Fruit fly (Drosophila melanogaster) whole organism, embryonic: Measurements from ENCODE around the gene CG3630.

ENCODE experiments used
- Aef1 ChIP-seq: fragments of 200-800 bp; sonication (Bioruptor generic); IDR thresholded peaks from 3 replicates; pipeline ENCODE4 v1.3.6; 2022; ENCODE audit warnings: missing biosample characterization, missing genetic modification characterization
- B-H2 ChIP-seq: fragments of 200-800 bp; sonication (Bioruptor generic); optimal IDR thresholded peaks from 2 replicates; lab custom pipeline; 2018; ENCODE audit warnings: missing biosample characterization, mild to moderate bottlenecking, missing genetic modification characterization
- BtbVII ChIP-seq: fragments of 200-800 bp; sonication (Bioruptor generic); optimal IDR thresholded peaks from 3 replicates; lab custom pipeline; 2017; ENCODE audit warnings: missing biosample characterization, mild to moderate bottlenecking, missing genetic modification characterization
- CG10267 ChIP-seq: fragments of 200-800 bp; sonication (Bioruptor generic); optimal IDR thresholded peaks from 2 replicates; lab custom pipeline; 2018; ENCODE audit warnings: missing biosample characterization, mild to moderate bottlenecking, missing genetic modification characterization, moderate library complexity
- CG11723 ChIP-seq: fragments of 200-800 bp; sonication (Bioruptor generic); optimal IDR thresholded peaks from 2 replicates; lab custom pipeline; 2017; ENCODE audit warnings: missing biosample characterization, mild to moderate bottlenecking, missing genetic modification characterization
- CG12071 ChIP-seq: fragments of 200-800 bp; sonication (Bioruptor generic); optimal IDR thresholded peaks from 3 replicates; lab custom pipeline; 2018; ENCODE audit warnings: missing biosample characterization, mild to moderate bottlenecking, missing genetic modification characterization
- CG12236 ChIP-seq: fragments of 200-800 bp; sonication (Bioruptor generic); optimal IDR thresholded peaks from 2 replicates; lab custom pipeline; 2016; ENCODE audit warnings: missing biosample characterization, missing genetic modification characterization
- CG13287 ChIP-seq: fragments of 200-800 bp; sonication (Bioruptor generic); IDR thresholded peaks from 2 replicates; pipeline ENCODE4 v1.3.6; 2022; ENCODE audit warnings: missing biosample characterization, missing genetic modification characterization; ENCODE audit not compliant: partially characterized antibody
- CG14710 ChIP-seq: fragments of 200-800 bp; sonication (Bioruptor generic); optimal IDR thresholded peaks from 3 replicates; lab custom pipeline; 2019; ENCODE audit warnings: missing biosample characterization, mild to moderate bottlenecking, missing genetic modification characterization, moderate library complexity
- CG15696 ChIP-seq: fragments of 200-800 bp; sonication (Bioruptor generic); optimal IDR thresholded peaks from 2 replicates; lab custom pipeline; 2019; ENCODE audit warnings: missing biosample characterization, mild to moderate bottlenecking, missing genetic modification characterization, moderate library complexity
- CG1602 ChIP-seq: fragments of 200-800 bp; sonication (Bioruptor generic); optimal IDR thresholded peaks from 3 replicates; lab custom pipeline; 2016; ENCODE audit warnings: missing biosample characterization, missing genetic modification characterization
- CG16815 ChIP-seq: fragments of 200-800 bp; sonication (Bioruptor generic); optimal IDR thresholded peaks from 3 replicates; lab custom pipeline; 2017; ENCODE audit warnings: missing biosample characterization, mild to moderate bottlenecking, missing genetic modification characterization
- CG17186 ChIP-seq: fragments of 200-800 bp; sonication (Bioruptor generic); optimal IDR thresholded peaks from 3 replicates; lab custom pipeline; 2017; ENCODE audit warnings: missing biosample characterization, missing genetic modification reagents, missing genetic modification characterization
- CG17361 ChIP-seq: fragments of 200-800 bp; sonication (Bioruptor generic); IDR thresholded peaks from 3 replicates; pipeline ENCODE4 v1.3.6; 2022; ENCODE audit warnings: missing biosample characterization, missing genetic modification characterization
- CG17802 ChIP-seq: fragments of 200-800 bp; sonication (Bioruptor generic); optimal IDR thresholded peaks from 2 replicates; lab custom pipeline; 2018; ENCODE audit warnings: missing biosample characterization, mild to moderate bottlenecking, missing genetic modification characterization, moderate library complexity
- CG18599 ChIP-seq: fragments of 200-800 bp; sonication (Bioruptor generic); optimal IDR thresholded peaks from 3 replicates; lab custom pipeline; 2017; ENCODE audit warnings: missing biosample characterization, missing genetic modification characterization, mild to moderate bottlenecking, moderate library complexity, missing genetic modification reagents
- CG31224 ChIP-seq: fragments of 200-800 bp; sonication (Bioruptor generic); IDR thresholded peaks from 2 replicates; pipeline ENCODE4 v1.3.6; 2022; ENCODE audit warnings: missing biosample characterization, missing genetic modification characterization
- CG31441 ChIP-seq: fragments of 200-800 bp; sonication (Bioruptor generic); IDR thresholded peaks from 2 replicates; pipeline ENCODE4 v1.3.6; 2022; ENCODE audit warnings: missing biosample characterization, missing genetic modification characterization
- CG32532 ChIP-seq: fragments of 200-800 bp; sonication (Bioruptor generic); IDR thresholded peaks from 2 replicates; pipeline ENCODE4 v1.3.6; 2022; ENCODE audit warnings: missing biosample characterization, missing genetic modification characterization
- CG3281 ChIP-seq: fragments of 200-800 bp; sonication (Bioruptor generic); optimal IDR thresholded peaks from 3 replicates; lab custom pipeline; 2017; ENCODE audit warnings: missing biosample characterization, mild to moderate bottlenecking, missing genetic modification characterization
- CG34224 ChIP-seq: fragments of 200-800 bp; sonication (Bioruptor generic); IDR thresholded peaks from 3 replicates; pipeline ENCODE4 v1.3.6; 2022; ENCODE audit warnings: missing biosample characterization, missing genetic modification characterization; ENCODE audit not compliant: partially characterized antibody
- CG4404 ChIP-seq: fragments of 200-800 bp; sonication (Bioruptor generic); IDR thresholded peaks from 2 replicates; pipeline ENCODE4 v1.3.6; 2022; ENCODE audit warnings: missing biosample characterization, missing genetic modification characterization
- CG4617 ChIP-seq: fragments of 200-800 bp; sonication (Bioruptor generic); optimal IDR thresholded peaks from 3 replicates; lab custom pipeline; 2016; ENCODE audit warnings: missing biosample characterization, missing genetic modification characterization, borderline replicate concordance
- CG6791 ChIP-seq: fragments of 200-800 bp; sonication (Bioruptor generic); IDR thresholded peaks from 3 replicates; pipeline ENCODE4 v1.3.6; 2022; ENCODE audit warnings: missing biosample characterization, missing genetic modification characterization; ENCODE audit not compliant: partially characterized antibody
- CG8359 ChIP-seq: fragments of 200-800 bp; sonication (Bioruptor generic); optimal IDR thresholded peaks from 2 replicates; lab custom pipeline; 2017; ENCODE audit warnings: missing biosample characterization, mild to moderate bottlenecking, missing genetic modification characterization, borderline replicate concordance
- Doc2 ChIP-seq: fragments of 200-800 bp; sonication (Bioruptor generic); IDR thresholded peaks from 2 replicates; pipeline ENCODE4 v1.3.6; 2022; ENCODE audit warnings: missing biosample characterization, missing genetic modification characterization
- Lpt ChIP-seq: fragments of >200 bp; optimal IDR thresholded peaks from 2 replicates; lab custom pipeline; 2018; ENCODE audit warnings: missing biosample characterization, missing genetic modification characterization
- Med ChIP-seq: fragments of 200-800 bp; sonication (Bioruptor generic); peaks from one replicate; lab custom pipeline; 2016; ENCODE audit warnings: missing biosample characterization, missing genetic modification characterization, mild to moderate bottlenecking, inconsistent platforms, moderate library complexity
- Scr ChIP-seq: fragments of 200-800 bp; sonication (Bioruptor generic); IDR thresholded peaks from 2 replicates; pipeline ENCODE4 v1.3.6; 2022; ENCODE audit warnings: missing biosample characterization, missing genetic modification characterization; ENCODE audit not compliant: partially characterized antibody
- Taf1 ChIP-seq: fragments of 200-800 bp; sonication (Bioruptor generic); IDR thresholded peaks from 2 replicates; pipeline ENCODE4 v1.3.6; 2022; ENCODE audit warnings: missing biosample characterization, missing genetic modification characterization
- Xrp1 ChIP-seq: fragments of 200-800 bp; sonication (Bioruptor generic); IDR thresholded peaks from 2 replicates; pipeline ENCODE4 v1.3.6; 2022; ENCODE audit warnings: missing biosample characterization, missing genetic modification characterization
- abd-A ChIP-seq: fragments of 200-800 bp; sonication (Bioruptor generic); optimal IDR thresholded peaks from 3 replicates; lab custom pipeline; 2019; ENCODE audit warnings: missing biosample characterization, mild to moderate bottlenecking, missing genetic modification characterization, moderate library complexity
- cato ChIP-seq: fragments of 200-800 bp; sonication (Bioruptor generic); optimal IDR thresholded peaks from 2 replicates; lab custom pipeline; 2016; ENCODE audit warnings: missing biosample characterization, missing genetic modification characterization, borderline replicate concordance
- dmrt99B ChIP-seq: fragments of 200-800 bp; sonication (Bioruptor generic); optimal IDR thresholded peaks from 2 replicates; lab custom pipeline; 2018; ENCODE audit warnings: missing biosample characterization, mild to moderate bottlenecking, missing genetic modification characterization, moderate library complexity
- fd102C ChIP-seq: fragments of 200-800 bp; sonication (Bioruptor generic); optimal IDR thresholded peaks from 2 replicates; lab custom pipeline; 2018; ENCODE audit warnings: missing biosample characterization, mild to moderate bottlenecking, missing genetic modification characterization, moderate library complexity
- ham ChIP-seq: fragments of 200-800 bp; sonication (Bioruptor generic); IDR thresholded peaks from 2 replicates; pipeline ENCODE4 v1.3.6; 2022; ENCODE audit warnings: missing biosample characterization, missing genetic modification characterization
- hth ChIP-seq: fragments of >200 bp; optimal IDR thresholded peaks from 2 replicates; lab custom pipeline; 2017; ENCODE audit warnings: inconsistent platforms
- lbe ChIP-seq: fragments of 200-800 bp; sonication (Bioruptor generic); optimal IDR thresholded peaks from 2 replicates; lab custom pipeline; 2016; ENCODE audit warnings: missing biosample characterization, mild to moderate bottlenecking, missing genetic modification characterization
- luna ChIP-seq: fragments of 200-800 bp; sonication (Bioruptor generic); optimal IDR thresholded peaks from 2 replicates; lab custom pipeline; 2016; ENCODE audit warnings: missing biosample characterization, missing genetic modification characterization
- peb ChIP-seq: fragments of 200-800 bp; sonication (Bioruptor generic); IDR thresholded peaks from 2 replicates; pipeline ENCODE4 v1.3.6; 2022; ENCODE audit warnings: missing biosample characterization, missing genetic modification characterization
- phol ChIP-seq: fragments of 200-800 bp; sonication (Bioruptor generic); optimal IDR thresholded peaks from 3 replicates; lab custom pipeline; 2018; ENCODE audit warnings: missing biosample characterization, mild to moderate bottlenecking, missing genetic modification characterization, moderate library complexity
- pnt ChIP-seq: fragments of 200-800 bp; sonication (Bioruptor generic); optimal IDR thresholded peaks from 3 replicates; lab custom pipeline; 2016; ENCODE audit warnings: missing biosample characterization, missing genetic modification characterization
- psq ChIP-seq: fragments of 200-800 bp; sonication (Bioruptor generic); optimal IDR thresholded peaks from 2 replicates; lab custom pipeline; 2017; ENCODE audit warnings: missing biosample characterization, missing genetic modification characterization
- ranshi ChIP-seq: fragments of 200-800 bp; sonication (Bioruptor generic); IDR thresholded peaks from 2 replicates; pipeline ENCODE4 v1.3.6; 2022; ENCODE audit warnings: missing biosample characterization, missing genetic modification characterization
- sens-2 ChIP-seq: fragments of 200-800 bp; sonication (Bioruptor generic); IDR thresholded peaks from 2 replicates; pipeline ENCODE4 v1.3.6; 2022; ENCODE audit warnings: missing biosample characterization, missing genetic modification characterization
- sr ChIP-seq: fragments of 200-800 bp; sonication (Bioruptor generic); IDR thresholded peaks from 3 replicates; pipeline ENCODE4 v1.3.6; 2022; ENCODE audit warnings: missing biosample characterization, missing genetic modification characterization
- tx ChIP-seq: fragments of 200-800 bp; sonication (Bioruptor generic); optimal IDR thresholded peaks from 2 replicates; lab custom pipeline; 2016; ENCODE audit warnings: missing biosample characterization, missing genetic modification characterization
- vfl ChIP-seq: fragments of 200-800 bp; sonication (Bioruptor generic); optimal IDR thresholded peaks from 2 replicates; lab custom pipeline; 2016; ENCODE audit warnings: missing biosample characterization, missing genetic modification characterization
- vvl ChIP-seq: fragments of 200-800 bp; sonication (Bioruptor generic); IDR thresholded peaks from 2 replicates; pipeline ENCODE4 v1.3.6; 2022; ENCODE audit warnings: missing biosample characterization, missing genetic modification characterization

CG3630 gene

DNA sequence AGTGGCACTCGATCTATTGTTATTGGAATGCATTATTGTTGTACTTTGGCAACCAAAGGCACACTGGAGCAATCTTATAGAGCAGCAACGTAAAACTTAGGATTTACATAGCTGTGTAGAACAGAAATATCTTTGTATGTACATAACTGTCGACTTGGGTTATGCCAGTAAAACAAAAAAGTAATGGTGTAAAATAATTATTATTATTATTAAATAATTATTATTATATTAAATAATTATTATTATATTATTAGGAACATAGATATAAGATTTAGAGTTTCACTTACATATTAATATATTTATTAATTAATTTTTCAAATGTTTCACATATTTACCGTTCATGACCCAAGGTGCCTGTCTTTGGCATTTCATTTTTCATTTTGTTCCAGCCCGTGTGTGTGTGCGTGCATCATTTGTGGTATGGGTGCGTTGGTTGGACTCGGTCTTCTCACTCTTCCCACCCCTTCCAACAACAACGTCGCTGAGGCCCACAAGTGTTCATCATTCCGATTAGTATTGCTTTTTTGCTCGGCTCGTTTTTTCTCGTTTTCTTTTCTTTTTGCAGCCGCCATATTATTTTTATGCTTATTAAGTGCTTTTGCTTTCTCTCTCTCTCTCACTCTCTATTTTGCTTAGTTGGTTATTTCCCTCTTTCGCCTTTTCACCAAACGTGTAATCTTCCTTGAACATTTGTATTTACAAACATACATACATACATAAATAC lies 37.9 kb upstream of the CG3630 start (continued):
- TF ChIP-seq BtbVII (GFP tag; lab: Kevin White, UChicago) (peak; percentile 98), CG8359 (GFP tag; lab: Kevin White, UChicago) (peak; percentile 93), CG17186 (GFP tag; lab: Kevin White, UChicago) (peak; percentile 50), CG4404 (peak; percentile 95), vfl (GFP tag; lab: Kevin White, UChicago) (peak; percentile 68), CG16815 (GFP tag; lab: Kevin White, UChicago) (peak; percentile 97), Lpt (GFP tag; lab: Kevin White, UChicago) (no peak), CG15696 (tag; lab: Kevin White, UChicago) (peak; percentile 98), phol (peak; percentile 98), hth (lab: Kevin White, UChicago) (peak; percentile 20), CG17802 (tag; lab: Kevin White, UChicago) (peak; percentile 78), Xrp1 (GFP tag; lab: Robert Waterston, UW) (peak; percentile 95), CG4617 (GFP tag; lab: Kevin White, UChicago) (peak; percentile 87), luna (GFP tag; lab: Kevin White, UChicago) (peak; percentile 28), CG32532 (GFP tag; lab: Robert Waterston, UW) (peak; percentile 93), Doc2 (GFP tag; lab: Robert Waterston, UW) (peak; percentile 67; the same call in 1 of the 2 replicates), CG13287 (GFP tag; lab: Robert Waterston, UW) (no peak), Taf1 (GFP tag; lab: Robert Waterston, UW) (peak; percentile 77), CG6791 (GFP tag; lab: Robert Waterston, UW) (0 out of 3 replicates have a peak, but pooled peaks have one; percentile 38), ranshi (GFP tag; lab: Robert Waterston, UW) (peak; percentile 90), CG14710 (peak; percentile 98), CG17361 (peak; percentile 100), CG1602 (GFP tag; lab: Kevin White, UChicago) (peak; percentile 95), CG18599 (GFP tag; lab: Kevin White, UChicago) (peak; percentile 98), peb (GFP tag; lab: Robert Waterston, UW) (peak; percentile 74), pnt (peak; percentile 86), CG3281 (GFP tag; lab: Kevin White, UChicago) (peak; percentile 99), Scr (GFP tag; lab: Robert Waterston, UW) (0 out of 2 replicates have a peak, but pooled peaks have one; percentile 16), CG12236 (GFP tag; lab: Kevin White, UChicago) (peak; percentile 42), abd-A (tag; lab: Kevin White, UChicago) (peak; percentile 85), CG31224 (peak; percentile 87), Aef1 (peak; percentile 92), Med (GFP tag; lab: Kevin White, UChicago) (peak; percentile 90), CG10267 (tag; lab: Kevin White, UChicago) (peak; percentile 96), sr (GFP tag; lab: Robert Waterston, UW) (peak; percentile 22; the same call in 1 of the 3 replicates), ham (GFP tag; lab: Robert Waterston, UW) (peak; percentile 71), CG11723 (GFP tag; lab: Kevin White, UChicago) (peak; percentile 94), fd102C (GFP tag; lab: Kevin White, UChicago) (peak; percentile 87), B-H2 (peak; percentile 94), CG34224 (GFP tag; lab: Robert Waterston, UW) (no peak), CG31441 (GFP tag; lab: Robert Waterston, UW) (peak; percentile 100), psq (GFP tag; lab: Kevin White, UChicago) (peak; percentile 71), cato (GFP tag; lab: Kevin White, UChicago) (peak; percentile 81), vvl (GFP tag; lab: Robert Waterston, UW) (peak; percentile 90), dmrt99B (peak; percentile 99), CG12071 (GFP tag; lab: Kevin White, UChicago) (peak; percentile 83), sens-2 (peak; percentile 65), tx (GFP tag; lab: Kevin White, UChicago) (peak; percentile 77), lbe (GFP tag; lab: Kevin White, UChicago) (peak; percentile 63)
